Fruit fly (Drosophila melanogaster): ENCODE measurements around the gene CG3061.

The CG3061 gene

dm6 chr3R:14008854-14009253 is 23.3 kb upstream of the CG3061 start (continued):
- TF ChIP-seq CG10631 (GFP tag; optimal IDR thresholded peaks at IDR 0.05) = peak; percentile 74
- peak; percentile 74 for TF ChIP-seq CG34406 (GFP tag; optimal IDR thresholded peaks at IDR 0.05)
- TF ChIP-seq CG11294 (GFP tag; IDR thresholded peaks at IDR 0.05) = peak; percentile 80
- peak; percentile 53 for TF ChIP-seq CG8632 (GFP tag; optimal IDR thresholded peaks at IDR 0.05)
- TF ChIP-seq Blimp-1 (GFP tag; optimal IDR thresholded peaks at IDR 0.05) = no peak
- peak; percentile 87 for TF ChIP-seq Lpt (GFP tag; optimal IDR thresholded peaks at IDR 0.05)
- TF ChIP-seq Sox15 (GFP tag; optimal IDR thresholded peaks at IDR 0.05) = peak; percentile 63
- peak; percentile 95 for TF ChIP-seq Hr4 (GFP tag; optimal IDR thresholded peaks at IDR 0.05)
- TF ChIP-seq ss (GFP tag; optimal IDR thresholded peaks at IDR 0.05) = peak; percentile 35 to 42
- TF ChIP-seq OdsH (GFP tag; optimal IDR thresholded peaks at IDR 0.05) = peak; percentile 83
- TF ChIP-seq CG6163 (GFP tag; IDR thresholded peaks at IDR 0.05) = peak; percentile 94
- peak; percentile 62 for TF ChIP-seq CG31627 (GFP tag; optimal IDR thresholded peaks at IDR 0.05)
- peak; percentile 83 for TF ChIP-seq pdm3 (GFP tag; optimal IDR thresholded peaks at IDR 0.05)
- peak; percentile 47 for TF ChIP-seq CG8319 (GFP tag; optimal IDR thresholded peaks at IDR 0.05)
- peak; percentile 72 for TF ChIP-seq CG11762 (GFP tag; optimal IDR thresholded peaks at IDR 0.05; ENCODE audit: insufficient read depth)
- TF ChIP-seq Sox102F (GFP tag; optimal IDR thresholded peaks at IDR 0.05) = peak; percentile 62
- TF ChIP-seq vri (GFP tag; optimal IDR thresholded peaks at IDR 0.05) = no peak

- no peak for TF ChIP-seq fd85E (GFP tag; optimal IDR thresholded peaks at IDR 0.05)
- peak; percentile 43 for TF ChIP-seq CG4318 (GFP tag; optimal IDR thresholded peaks at IDR 0.05)
- no peak for TF ChIP-seq CG3032 (tag; optimal IDR thresholded peaks at IDR 0.05)
- TF ChIP-seq CG32006 (GFP tag; optimal IDR thresholded peaks at IDR 0.05) = peak; percentile 72
- TF ChIP-seq OdsH (GFP tag; optimal IDR thresholded peaks at IDR 0.05) = no peak
- TF ChIP-seq cyc (GFP tag; optimal IDR thresholded peaks at IDR 0.05) = no peak
- no peak for TF ChIP-seq lz (GFP tag; optimal IDR thresholded peaks at IDR 0.05)
- no peak for TF ChIP-seq CG8319 (GFP tag; optimal IDR thresholded peaks at IDR 0.05)
- TF ChIP-seq CG8119 (GFP tag; IDR thresholded peaks at IDR 0.05) = peak; percentile 38; the same call in 2 of the 3 replicates
- no peak for TF ChIP-seq pdm3 (GFP tag; optimal IDR thresholded peaks at IDR 0.05)
- TF ChIP-seq fd59A (GFP tag; optimal IDR thresholded peaks at IDR 0.05) = no peak
- TF ChIP-seq svp (GFP tag) = peak; percentile 67
- no peak for TF ChIP-seq Sox102F (GFP tag; optimal IDR thresholded peaks at IDR 0.05)
- TF ChIP-seq achi (GFP tag; optimal IDR thresholded peaks at IDR 0.05) = peak; percentile 32
- peak; percentile 1 for TF ChIP-seq esn (GFP tag; optimal IDR thresholded peaks at IDR 0.05)
- no peak for TF ChIP-seq dac (GFP tag; optimal IDR thresholded peaks at IDR 0.05)
- TF ChIP-seq fkh (GFP tag; optimal IDR thresholded peaks at IDR 0.05) = no peak
- TF ChIP-seq Met (GFP tag; optimal IDR thresholded peaks at IDR 0.05) = peak; percentile 6
- TF ChIP-seq CG31627 (GFP tag; optimal IDR thresholded peaks at IDR 0.05) = no peak
- no peak for TF ChIP-seq CG6854 (GFP tag; optimal IDR thresholded peaks at IDR 0.05)
- no peak for TF ChIP-seq Hr38 (GFP tag; optimal IDR thresholded peaks at IDR 0.05)
- TF ChIP-seq Eip78C (GFP tag) = peak; percentile 73
- peak; percentile 2 for TF ChIP-seq CG6276 (GFP tag; optimal IDR thresholded peaks at IDR 0.05)
- peak; percentile 71 for TF ChIP-seq Hr4 (GFP tag; optimal IDR thresholded peaks at IDR 0.05)
- no peak for TF ChIP-seq vri (GFP tag; optimal IDR thresholded peaks at IDR 0.05)
- no peak for TF ChIP-seq CG6808 (GFP tag; optimal IDR thresholded peaks at IDR 0.05)
- TF ChIP-seq CG34406 (GFP tag; optimal IDR thresholded peaks at IDR 0.05) = peak; percentile 11
- TF ChIP-seq eg (GFP tag; IDR thresholded peaks at IDR 0.05) = peak; percentile 40; the same call in 1 of the 3 replicates
- TF ChIP-seq CG15336 (GFP tag; IDR thresholded peaks at IDR 0.05) = peak; percentile 52; the same call in 1 of the 2 replicates
- no peak for TF ChIP-seq CG9139 (GFP tag; optimal IDR thresholded peaks at IDR 0.05)
- no peak for TF ChIP-seq net (GFP tag; optimal IDR thresholded peaks at IDR 0.05)
- no peak for TF ChIP-seq Blimp-1 (GFP tag; optimal IDR thresholded peaks at IDR 0.05)
- TF ChIP-seq CG1621 (tag; optimal IDR thresholded peaks at IDR 0.05) = no peak
These were observed 22.5 kb upstream of the CG3061 start for dm6 chr3R:14009643-14010042.
